Fruit fly (Drosophila melanogaster) whole organism, pupa: ENCODE measurements around the gene CG31715.

Source experiments
- CG15710 ChIP-seq: fragments of 200-800 bp; sonication (Bioruptor generic); optimal IDR thresholded peaks from 2 replicates; lab custom pipeline; 2018; ENCODE audit warnings: missing biosample characterization, mild to moderate bottlenecking, missing genetic modification characterization, moderate library complexity
- CG17806 ChIP-seq: fragments of 200-800 bp; sonication (Bioruptor generic); optimal IDR thresholded peaks from 2 replicates; lab custom pipeline; 2018; ENCODE audit warnings: missing biosample characterization, mild to moderate bottlenecking, missing genetic modification characterization, moderate library complexity
- CG8301 ChIP-seq: fragments of 200-800 bp; sonication (Bioruptor generic); optimal IDR thresholded peaks from 2 replicates; lab custom pipeline; 2018; ENCODE audit warnings: missing biosample characterization, mild to moderate bottlenecking, missing genetic modification characterization
- Snoo ChIP-seq: fragments of 200-800 bp; sonication (Bioruptor generic); optimal IDR thresholded peaks from 3 replicates; lab custom pipeline; 2017; ENCODE audit warnings: missing biosample characterization, mild to moderate bottlenecking, missing genetic modification characterization, inconsistent platforms
- fd96Ca ChIP-seq: fragments of 200-800 bp; sonication (Bioruptor generic); IDR thresholded peaks from 3 replicates; pipeline ENCODE4 v1.3.6; 2022; ENCODE audit warnings: missing biosample characterization, missing genetic modification characterization

DNA sequence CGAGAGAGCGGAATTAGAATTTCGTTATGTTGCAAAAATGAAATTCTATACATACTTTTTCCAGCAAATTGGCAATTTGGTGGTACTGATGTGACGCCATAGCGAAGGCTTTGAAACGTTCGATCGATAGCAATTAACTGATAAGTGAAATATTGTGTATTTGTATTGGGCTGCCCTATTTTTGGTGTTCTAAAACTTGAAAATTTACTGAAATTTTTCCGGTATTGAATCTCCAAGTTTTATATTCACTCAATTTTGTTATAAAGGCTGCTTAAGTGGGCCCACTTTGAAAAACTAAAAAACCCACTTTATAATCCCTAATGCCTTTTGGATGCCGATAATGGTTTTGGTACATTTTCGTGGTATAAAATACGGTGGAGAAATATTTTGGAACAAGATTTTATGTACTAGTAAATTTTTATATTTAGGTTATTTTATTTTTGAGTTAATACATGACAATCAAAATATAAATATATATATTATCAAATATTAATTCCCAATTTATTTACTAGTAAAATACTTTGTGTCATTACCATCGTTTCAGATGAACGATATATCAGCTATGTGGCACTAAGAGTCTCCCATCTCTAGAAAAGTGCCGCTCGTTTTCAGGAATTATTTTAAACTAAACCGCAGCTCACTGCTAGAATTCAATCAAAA lies 21.1 kb downstream of the CG31715 start, which contains the start of the genes Cand1 and pim:
- TF ChIP-seq CG15710 (no peak), Snoo (tag; lab: Kevin White, UChicago) (no peak), fd96Ca (no peak), CG8301 (tag; lab: Kevin White, UChicago) (no peak), CG17806 (tag; lab: Kevin White, UChicago) (no peak)
